Worm (Caenorhabditis elegans) whole organism, L1 larva: Measurements from ENCODE around the gene T22F7.3.

Source experiments
- ama-1 ChIP-seq: fragments of 150-350 bp; optimal IDR thresholded peaks from 2 replicates; lab custom pipeline; 2014
- elt-3 ChIP-seq, 6 experiments: fragments of 150-350 bp in 1 of 6; sonication (generic microtip); optimal IDR thresholded peaks; 2 replicates each; lab custom pipeline; 2017 to 2018; ENCODE audit warnings: missing biosample characterization in 6 of 6, missing genetic modification characterization in 6 of 6, inconsistent platforms in 1 of 6
- jun-1 ChIP-seq: fragments of 150-350 bp; optimal IDR thresholded peaks from 2 replicates; lab custom pipeline; 2014; ENCODE audit warnings: missing biosample characterization, missing genetic modification reagents, missing genetic modification characterization
- lin-13 ChIP-seq: fragments of 150-350 bp; optimal IDR thresholded peaks from 2 replicates; lab custom pipeline; 2014; ENCODE audit warnings: missing biosample characterization, missing genetic modification reagents, missing genetic modification characterization
- lin-35 ChIP-seq, 2 experiments: fragments of 150-350 bp; optimal IDR thresholded peaks; 2 replicates each; lab custom pipeline; 2014; ENCODE audit warnings: missing biosample characterization in 2 of 2, missing genetic modification characterization in 2 of 2, missing genetic modification reagents in 2 of 2
- nhr-19 ChIP-seq: fragments of 200-800 bp; sonication (Bioruptor generic); conservative IDR thresholded peaks from 2 replicates; pipeline ENCODE4 v1.3.6; 2022; ENCODE audit warnings: missing genetic modification characterization, missing compliant biosample characterization
- nhr-71 ChIP-seq: sonication (generic microtip); optimal IDR thresholded peaks from 2 replicates; lab custom pipeline; 2016; ENCODE audit warnings: mild to moderate bottlenecking, missing genetic modification characterization, moderate library complexity, missing compliant biosample characterization
- nhr-77 ChIP-seq: fragments of 150-350 bp; optimal IDR thresholded peaks from 2 replicates; lab custom pipeline; 2014; ENCODE audit warnings: missing biosample characterization, missing genetic modification characterization
- swsn-7 ChIP-seq: sonication (generic microtip); optimal IDR thresholded peaks from 2 replicates; lab custom pipeline; 2016; ENCODE audit warnings: missing genetic modification characterization, missing compliant biosample characterization
- unc-62 ChIP-seq: fragments of 150-350 bp; optimal IDR thresholded peaks from 2 replicates; lab custom pipeline; 2014; ENCODE audit warnings: missing biosample characterization, missing genetic modification reagents, missing genetic modification characterization
- zag-1 ChIP-seq: fragments of 150-350 bp; optimal IDR thresholded peaks from 2 replicates; lab custom pipeline; 2014; ENCODE audit warnings: missing biosample characterization, missing genetic modification characterization
- ztf-4 ChIP-seq: fragments of 150-350 bp; optimal IDR thresholded peaks from 2 replicates; lab custom pipeline; 2014; ENCODE audit warnings: missing biosample characterization, missing genetic modification characterization

ce11 chrIII:558083-558482 lies 34.2 kb upstream of the T22F7.3 start:
- TF ChIP-seq nhr-77 (tag; lab: Kevin White, UChicago) = no peak
- no peak for TF ChIP-seq unc-62 (GFP tag; lab: Kevin White, UChicago)
- TF ChIP-seq jun-1 (tag; lab: Kevin White, UChicago) = no peak
- TF ChIP-seq lin-13 = no peak
- no peak for TF ChIP-seq ztf-4 (tag; lab: Kevin White, UChicago)
- no peak for TF ChIP-seq nhr-19 (GFP tag; lab: Robert Waterston, UW)
- no peak for TF ChIP-seq lin-35 (GFP tag; optimal IDR thresholded peaks at IDR 0.05; lab: Kevin White, UChicago)
- no peak for TF ChIP-seq nhr-71 (tag; lab: Kevin White, UChicago)
- TF ChIP-seq elt-3 (tag; optimal IDR thresholded peaks at IDR 0.05; lab: Kevin White, UChicago) = no peak
- TF ChIP-seq swsn-7 (tag; lab: Kevin White, UChicago) = no peak
- TF ChIP-seq ama-1 (lab: Kevin White, UChicago) = no peak
- TF ChIP-seq zag-1 (tag; lab: Kevin White, UChicago) = no peak
